Fruit fly (Drosophila melanogaster): ENCODE results near the gene PpD3.

PpD3 gene

DNA sequence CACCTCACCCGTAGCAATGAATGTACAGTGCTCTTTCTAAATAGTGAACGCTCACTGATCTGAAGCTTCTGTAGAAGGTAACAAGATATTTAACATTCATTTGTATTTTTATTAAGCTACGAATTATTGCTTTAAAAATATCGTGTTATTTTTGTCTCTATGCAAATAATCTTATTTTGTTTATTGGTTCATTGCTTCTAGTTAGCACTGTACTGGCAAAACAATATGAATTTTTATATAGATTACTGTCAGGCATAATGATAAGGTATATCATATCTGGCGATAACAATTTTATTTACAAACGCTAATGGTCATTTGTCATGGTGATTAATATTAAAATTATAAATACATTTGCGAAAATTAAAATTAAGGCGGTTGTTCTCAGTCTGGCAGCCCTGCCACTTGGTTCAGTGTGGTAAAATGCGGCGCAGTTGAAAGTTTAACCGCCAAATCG is 23.9 kb downstream of the PpD3 start, which contains the start of gene CG9471 (continued):
- peak; percentile 70 for TF ChIP-seq Gsc (GFP tag; IDR thresholded peaks at IDR 0.05)
- TF ChIP-seq HLH4C (GFP tag; IDR thresholded peaks at IDR 0.05; ENCODE audit: partially characterized antibody), result peak; percentile 32; the same call in 1 of the 3 replicates
- TF ChIP-seq CG30020 (tag; optimal IDR thresholded peaks at IDR 0.05), result peak; percentile 51
- TF ChIP-seq lov (optimal IDR thresholded peaks at IDR 0.05), result no peak
- TF ChIP-seq lov (GFP tag; IDR thresholded peaks at IDR 0.05), result peak; percentile 87
- TF ChIP-seq CG17802 (tag; optimal IDR thresholded peaks at IDR 0.05), result peak; percentile 50
- peak; percentile 25; the same call in 1 of the 2 replicates for TF ChIP-seq Dip2 (GFP tag; IDR thresholded peaks at IDR 0.05)
- peak; percentile 90 for TF ChIP-seq CG13424 (tag; optimal IDR thresholded peaks at IDR 0.05)
- peak; percentile 34 for TF ChIP-seq Lhr (GFP tag; optimal IDR thresholded peaks at IDR 0.05)
- peak; percentile 89 for TF ChIP-seq CG10267 (tag; optimal IDR thresholded peaks at IDR 0.05)
- peak; percentile 65 for TF ChIP-seq Neu2 (GFP tag; optimal IDR thresholded peaks at IDR 0.05; ENCODE audit: borderline replicate concordance)
- TF ChIP-seq hkb (optimal IDR thresholded peaks at IDR 0.05), result no peak
- peak; percentile 95 for TF ChIP-seq hkb (GFP tag; IDR thresholded peaks at IDR 0.05)
- TF ChIP-seq CG12391 (tag; optimal IDR thresholded peaks at IDR 0.05), result peak; percentile 94
- TF ChIP-seq CHES-1-like (GFP tag; optimal IDR thresholded peaks at IDR 0.05), result peak; percentile 84
- TF ChIP-seq tup (GFP tag; optimal IDR thresholded peaks at IDR 0.05), result peak; percentile 77
- peak; percentile 99 for TF ChIP-seq grau (tag; optimal IDR thresholded peaks at IDR 0.05)
- TF ChIP-seq CG11085 (GFP tag; IDR thresholded peaks at IDR 0.05), result peak; percentile 86
- peak; percentile 92 for TF ChIP-seq esg (GFP tag; conservative IDR thresholded peaks at IDR 0.05)
- peak; percentile 83 for TF ChIP-seq wor (GFP tag; IDR thresholded peaks at IDR 0.05)
- peak; percentile 89 for TF ChIP-seq BtbVII (GFP tag; optimal IDR thresholded peaks at IDR 0.05)
- peak; percentile 85 for TF ChIP-seq NK7.1 (GFP tag; optimal IDR thresholded peaks at IDR 0.05)
- TF ChIP-seq CG15073 (GFP tag; optimal IDR thresholded peaks at IDR 0.05), result peak; percentile 31
- peak; percentile 76 for TF ChIP-seq CG2202 (tag; optimal IDR thresholded peaks at IDR 0.05)
- peak; percentile 60 for TF ChIP-seq CG3065 (GFP tag; optimal IDR thresholded peaks at IDR 0.05)
- peak; percentile 57 for TF ChIP-seq CG3163 (GFP tag; optimal IDR thresholded peaks at IDR 0.05)
- TF ChIP-seq pzg (GFP tag; optimal IDR thresholded peaks at IDR 0.05), result peak; percentile 54
- TF ChIP-seq Spps (tag; optimal IDR thresholded peaks at IDR 0.05), result peak; percentile 83
- TF ChIP-seq eve (GFP tag; optimal IDR thresholded peaks at IDR 0.05), result no peak
- TF ChIP-seq croc (GFP tag; conservative IDR thresholded peaks at IDR 0.05), result peak; percentile 80
- TF ChIP-seq CG7372 (GFP tag; IDR thresholded peaks at IDR 0.05), result peak; percentile 92
- TF ChIP-seq sens (GFP tag), result peak; percentile 98
- TF ChIP-seq CG14667 (GFP tag; IDR thresholded peaks at IDR 0.05), result peak; percentile 89
- peak; percentile 29 for TF ChIP-seq ftz-f1 (GFP tag; optimal IDR thresholded peaks at IDR 0.05)
- peak; percentile 96 for TF ChIP-seq lilli (GFP tag; optimal IDR thresholded peaks at IDR 0.05)
- peak; percentile 94 for TF ChIP-seq CG18599 (GFP tag; optimal IDR thresholded peaks at IDR 0.05)
- peak; percentile 93 for TF ChIP-seq CG7786 (GFP tag; optimal IDR thresholded peaks at IDR 0.05)
- TF ChIP-seq dmrt11E (tag; optimal IDR thresholded peaks at IDR 0.05), result peak; percentile 83
- TF ChIP-seq sna (GFP tag; IDR thresholded peaks at IDR 0.05; ENCODE audit: partially characterized antibody), result no peak
- no peak for TF ChIP-seq CkIIα-i1 (GFP tag; IDR thresholded peaks at IDR 0.05)
- TF ChIP-seq dan (GFP tag; IDR thresholded peaks at IDR 0.05), result peak; percentile 69
- TF ChIP-seq vvl (GFP tag; IDR thresholded peaks at IDR 0.05), result peak; percentile 97
- TF ChIP-seq CG8290 (GFP tag; optimal IDR thresholded peaks at IDR 0.05), result peak; percentile 81
- peak in 1 of 2 experiments; percentile 79 for TF ChIP-seq CG8290 (tag; optimal IDR thresholded peaks at IDR 0.05)
- TF ChIP-seq mirr (GFP tag; optimal IDR thresholded peaks at IDR 0.05), result peak; percentile 88
- peak; percentile 81 for TF ChIP-seq gsb-n (tag; optimal IDR thresholded peaks at IDR 0.05)
- TF ChIP-seq CG6689 (GFP tag; IDR thresholded peaks at IDR 0.05), result peak; percentile 94
- TF ChIP-seq CG2129 (GFP tag; IDR thresholded peaks at IDR 0.05; ENCODE audit: partially characterized antibody), result no peak
- TF ChIP-seq CG10979 (tag; optimal IDR thresholded peaks at IDR 0.05), result peak; percentile 86
- TF ChIP-seq CG2120 (GFP tag; optimal IDR thresholded peaks at IDR 0.05), result peak; percentile 96
- peak; percentile 91 for TF ChIP-seq CG14441 (GFP tag; IDR thresholded peaks at IDR 0.05)
- peak; percentile 68 for TF ChIP-seq dm (GFP tag; optimal IDR thresholded peaks at IDR 0.05)

All from whole organism, embryonic.